Fruit fly (Drosophila melanogaster): Measurements from ENCODE around the gene CG18628.

dm6 chr3L:10626199-10626598, 13.3 kb upstream of the CG18628 start, which contains the start of gene CG34238:
- TF ChIP-seq usp (GFP tag; optimal IDR thresholded peaks at IDR 0.05) (no peak), Dll (optimal IDR thresholded peaks at IDR 0.05) (no peak), EcR (GFP tag; optimal IDR thresholded peaks at IDR 0.05) (no peak), pan (optimal IDR thresholded peaks at IDR 0.05) (no peak), psq (optimal IDR thresholded peaks at IDR 0.05) (no peak), CG8478 (optimal IDR thresholded peaks at IDR 0.05) (no peak)
